5 worm cellular contexts compared by ENCODE assay signal in the genomic region with DNA sequence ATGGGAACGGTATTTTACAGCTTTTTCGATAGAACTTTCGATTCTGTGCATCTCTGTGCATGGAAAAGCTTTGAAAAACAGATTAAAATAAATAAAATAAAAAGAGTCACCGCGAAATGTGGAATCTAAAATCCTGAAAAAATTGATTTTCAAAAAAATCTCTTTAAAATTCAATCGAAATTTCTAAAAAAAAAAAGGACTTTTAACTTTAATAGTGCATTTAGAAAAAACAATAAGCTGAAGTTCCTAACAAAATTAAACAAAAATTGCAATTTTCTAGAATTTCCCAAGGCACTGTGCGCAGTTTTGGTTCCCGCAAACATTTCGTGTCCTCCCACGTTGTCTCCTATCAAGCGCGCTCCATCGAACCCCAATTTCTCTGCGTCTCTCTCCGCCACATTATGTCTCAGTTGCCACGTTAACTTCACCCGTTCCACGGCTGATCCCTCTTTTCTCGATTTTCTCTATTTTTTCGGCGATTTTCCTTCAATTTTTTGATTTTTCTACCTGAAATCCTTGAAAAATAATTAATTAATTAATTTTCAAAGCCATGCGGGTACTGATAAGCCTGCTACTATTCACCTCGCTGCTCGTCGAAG.
TF ChIP-seq lines count a peak whose summit lies in the region.

Y41D4A.6 (minus strand) TSS at position 51 of the 599 bp plus-strand sequence.
Y41D4A.4 (plus strand) TSS at position 549 of the 599 bp plus-strand sequence.

TF ChIP-seq in whole organism, L1 larva, 84 proteins besides CTCF, POLR2A, EP300 and RAD21 (continues in another document):
- peak; percentile 85 to 92 for TF ChIP-seq efl-1 (optimal IDR thresholded peaks at IDR 0.05; lab: Kevin White, UChicago)
- peak; percentile 75 to 97 for TF ChIP-seq efl-1 (GFP tag; optimal IDR thresholded peaks at IDR 0.05 in 1 of 2; lab: Kevin White, UChicago)
- TF ChIP-seq elt-3 (tag; optimal IDR thresholded peaks at IDR 0.05; lab: Kevin White, UChicago) = peak in 2 of 6 experiments; percentile 32 to 52
- peak; percentile 65 for TF ChIP-seq nhr-237 (tag; optimal IDR thresholded peaks at IDR 0.05; lab: Kevin White, UChicago)
- peak; percentile 26; the same call in 1 of the 2 replicates for TF ChIP-seq grh-1 (GFP tag; IDR thresholded peaks at IDR 0.05; lab: Robert Waterston, UW)
- TF ChIP-seq mep-1 (tag; optimal IDR thresholded peaks at IDR 0.05; lab: Kevin White, UChicago) = peak; percentile 64
- peak; percentile 71 for TF ChIP-seq lin-15B (tag; optimal IDR thresholded peaks at IDR 0.05; lab: Kevin White, UChicago)
- TF ChIP-seq C16A3.4 (tag; optimal IDR thresholded peaks at IDR 0.05; lab: Kevin White, UChicago) = peak; percentile 87
- TF ChIP-seq ztf-11 (tag; optimal IDR thresholded peaks at IDR 0.05; lab: Kevin White, UChicago) = peak in 1 of 2 experiments; percentile 89
- TF ChIP-seq egl-27 (tag; optimal IDR thresholded peaks at IDR 0.05; lab: Kevin White, UChicago) = no peak
- peak; percentile 84 for TF ChIP-seq unc-130 (tag; optimal IDR thresholded peaks at IDR 0.05; lab: Kevin White, UChicago)
- peak; percentile 94 for TF ChIP-seq nhr-71 (tag; optimal IDR thresholded peaks at IDR 0.05; lab: Kevin White, UChicago)
- TF ChIP-seq nhr-19 (GFP tag; conservative IDR thresholded peaks at IDR 0.05; lab: Robert Waterston, UW) = peak; percentile 70
- peak; percentile 73; the same call in 1 of the 2 replicates for TF ChIP-seq ceh-88 (GFP tag; IDR thresholded peaks at IDR 0.05; lab: Robert Waterston, UW)
- peak; percentile 94 for TF ChIP-seq snu-23 (GFP tag; optimal IDR thresholded peaks at IDR 0.05; lab: Kevin White, UChicago)

TF ChIP-seq in whole organism, L3 larva, 47 proteins besides CTCF, POLR2A, EP300 and RAD21 (continues in another document):
- TF ChIP-seq pqm-1 (tag; optimal IDR thresholded peaks at IDR 0.05; lab: Kevin White, UChicago) = peak; percentile 37
- no peak for TF ChIP-seq ztf-11 (tag; optimal IDR thresholded peaks at IDR 0.05; lab: Kevin White, UChicago)
- TF ChIP-seq R02D3.7 (tag; optimal IDR thresholded peaks at IDR 0.05; lab: Kevin White, UChicago) = peak; percentile 57
- peak; percentile 37 for TF ChIP-seq snpc-4 (tag; optimal IDR thresholded peaks at IDR 0.05; lab: Kevin White, UChicago)
- peak; percentile 90 for TF ChIP-seq lin-15B (tag; optimal IDR thresholded peaks at IDR 0.05; lab: Kevin White, UChicago)
- TF ChIP-seq lin-39 (tag; optimal IDR thresholded peaks at IDR 0.05; lab: Kevin White, UChicago) = peak; percentile 69
- peak; percentile 62 for TF ChIP-seq elt-2 (tag; optimal IDR thresholded peaks at IDR 0.05; lab: Kevin White, UChicago)
- TF ChIP-seq sea-2 (GFP tag; optimal IDR thresholded peaks at IDR 0.05; lab: Kevin White, UChicago) = no peak
- no peak for TF ChIP-seq skn-1 (tag; optimal IDR thresholded peaks at IDR 0.05; lab: Kevin White, UChicago)
- TF ChIP-seq jun-1 (tag; optimal IDR thresholded peaks at IDR 0.05; lab: Kevin White, UChicago) = peak; percentile 33
- TF ChIP-seq nhr-11 (tag; optimal IDR thresholded peaks at IDR 0.05; lab: Kevin White, UChicago) = no peak
- TF ChIP-seq egl-5 (tag; optimal IDR thresholded peaks at IDR 0.05; lab: Kevin White, UChicago) = peak; percentile 15
- peak; percentile 48 for TF ChIP-seq fkh-10 (GFP tag; optimal IDR thresholded peaks at IDR 0.05; lab: Kevin White, UChicago)
- peak; percentile 52 for TF ChIP-seq aly-2 (tag; optimal IDR thresholded peaks at IDR 0.05; lab: Kevin White, UChicago)
- TF ChIP-seq ceh-16 (tag; optimal IDR thresholded peaks at IDR 0.05; lab: Kevin White, UChicago) = no peak
- no peak for TF ChIP-seq elt-1 (tag; optimal IDR thresholded peaks at IDR 0.05; lab: Kevin White, UChicago)
- TF ChIP-seq nhr-25 (tag; optimal IDR thresholded peaks at IDR 0.05; lab: Kevin White, UChicago) = peak; percentile 56

TF ChIP-seq in whole organism, early embryonic, 17 proteins besides CTCF, POLR2A, EP300 and RAD21:
- TF ChIP-seq sea-1 (GFP tag; conservative IDR thresholded peaks at IDR 0.05; lab: Robert Waterston, UW) (no peak), hmg-4 (GFP tag; optimal IDR thresholded peaks at IDR 0.05; lab: Kevin White, UChicago) (peak; percentile 41), tbx-37 (GFP tag; conservative IDR thresholded peaks at IDR 0.05; lab: Robert Waterston, UW) (peak; percentile 65), flt-1 (GFP tag; IDR thresholded peaks at IDR 0.05; lab: Robert Waterston, UW) (no peak), aly-1 (tag; optimal IDR thresholded peaks at IDR 0.05; lab: Kevin White, UChicago) (no peak), F13C5.2 (tag; optimal IDR thresholded peaks at IDR 0.05; lab: Kevin White, UChicago) (peak; percentile 65), ceh-36 (tag; optimal IDR thresholded peaks at IDR 0.05; lab: Kevin White, UChicago) (no peak), hmbx-1 (tag; optimal IDR thresholded peaks at IDR 0.05; lab: Kevin White, UChicago) (peak; percentile 53), ceh-13 (GFP tag; optimal IDR thresholded peaks at IDR 0.05; lab: Kevin White, UChicago) (peak; percentile 30), pes-1 (GFP tag; IDR thresholded peaks at IDR 0.05; lab: Robert Waterston, UW) (peak; percentile 65), ama-1 (optimal IDR thresholded peaks at IDR 0.05; lab: Kevin White, UChicago) (no peak), tbx-11 (GFP tag; IDR thresholded peaks at IDR 0.05; lab: Robert Waterston, UW) (0 out of 2 replicates have a peak, but pooled peaks have one; percentile 20), B0310.2 (tag; optimal IDR thresholded peaks at IDR 0.05; lab: Kevin White, UChicago) (no peak), ets-7 (tag; optimal IDR thresholded peaks at IDR 0.05; lab: Kevin White, UChicago) (peak; percentile 86), scrt-1 (GFP tag; IDR thresholded peaks at IDR 0.05; lab: Robert Waterston, UW) (no peak), tra-4 (tag; optimal IDR thresholded peaks at IDR 0.05; lab: Kevin White, UChicago) (no peak), hnd-1 (tag; optimal IDR thresholded peaks at IDR 0.05; lab: Kevin White, UChicago) (peak; percentile 44)

TF ChIP-seq in whole organism, midembryonic, 9 proteins besides CTCF, POLR2A, EP300 and RAD21:
- TF ChIP-seq cog-1 (tag; optimal IDR thresholded peaks at IDR 0.05; lab: Kevin White, UChicago) = peak; percentile 96
- peak; percentile 87 for TF ChIP-seq flt-1 (GFP tag; IDR thresholded peaks at IDR 0.05; lab: Robert Waterston, UW)
- peak; percentile 83 for TF ChIP-seq klf-2 (GFP tag; conservative IDR thresholded peaks at IDR 0.05; lab: Robert Waterston, UW)
- peak; percentile 86 for TF ChIP-seq ztf-23 (GFP tag; IDR thresholded peaks at IDR 0.05; lab: Robert Waterston, UW)
- TF ChIP-seq ztf-29 (GFP tag; IDR thresholded peaks at IDR 0.05; lab: Robert Waterston, UW) = no peak
- no peak; the same call in 1 of the 2 replicates for TF ChIP-seq T22C8.4 (GFP tag; IDR thresholded peaks at IDR 0.05; lab: Robert Waterston, UW)
- TF ChIP-seq med-1 (GFP tag; optimal IDR thresholded peaks at IDR 0.05; lab: Kevin White, UChicago; ENCODE audit: insufficient read depth) = no peak
- TF ChIP-seq tab-1 (GFP tag; IDR thresholded peaks at IDR 0.05; lab: Robert Waterston, UW) = no peak

TF ChIP-seq in whole organism, young adult, 124 proteins besides CTCF, POLR2A, EP300 and RAD21 (continues in another document):
- TF ChIP-seq zim-3 (tag; optimal IDR thresholded peaks at IDR 0.05; lab: Kevin White, UChicago) = peak; percentile 32
- peak; percentile 91 for TF ChIP-seq ztf-28 (GFP tag; IDR thresholded peaks at IDR 0.05; lab: Robert Waterston, UW)
- peak; percentile 76 for TF ChIP-seq rcor-1 (GFP tag; IDR thresholded peaks at IDR 0.05; lab: Robert Waterston, UW)
- TF ChIP-seq D2030.7 (GFP tag; IDR thresholded peaks at IDR 0.05; lab: Robert Waterston, UW) = peak; percentile 89
- TF ChIP-seq efl-1 (GFP tag; optimal IDR thresholded peaks at IDR 0.05; lab: Kevin White, UChicago) = peak; percentile 5
- peak; percentile 65 for TF ChIP-seq nhr-80 (tag; optimal IDR thresholded peaks at IDR 0.05; lab: Kevin White, UChicago)
- peak; percentile 64 for TF ChIP-seq F23B12.7 (tag; optimal IDR thresholded peaks at IDR 0.05; lab: Kevin White, UChicago; ENCODE audit: insufficient read depth)
- peak; percentile 43; the same call in 1 of the 2 replicates for TF ChIP-seq bed-2 (GFP tag; IDR thresholded peaks at IDR 0.05; lab: Robert Waterston, UW)
- TF ChIP-seq somi-1 (GFP tag; optimal IDR thresholded peaks at IDR 0.05; lab: Kevin White, UChicago) = peak; percentile 31
- no peak for TF ChIP-seq fkh-3 (tag; optimal IDR thresholded peaks at IDR 0.05; lab: Kevin White, UChicago)
- TF ChIP-seq snpc-3.4 (tag; optimal IDR thresholded peaks at IDR 0.05; lab: Kevin White, UChicago) = peak; percentile 67
- TF ChIP-seq nfyb-1 (GFP tag; IDR thresholded peaks at IDR 0.05; lab: Robert Waterston, UW) = 0 out of 2 replicates have a peak, but pooled peaks have one; percentile 51
- TF ChIP-seq Y79H2A.3 (GFP tag; conservative IDR thresholded peaks at IDR 0.05; lab: Robert Waterston, UW) = 0 out of 2 replicates have a peak, but pooled peaks have one; percentile 41
- TF ChIP-seq him-1 (tag; optimal IDR thresholded peaks at IDR 0.05; lab: Kevin White, UChicago) = no peak
- no peak for TF ChIP-seq ets-4 (GFP tag; optimal IDR thresholded peaks at IDR 0.05; lab: Kevin White, UChicago)
- TF ChIP-seq hlh-12 (tag; optimal IDR thresholded peaks at IDR 0.05; lab: Kevin White, UChicago) = no peak
- no peak for TF ChIP-seq xnd-1 (tag; optimal IDR thresholded peaks at IDR 0.05; lab: Kevin White, UChicago)
- TF ChIP-seq ztf-25 (GFP tag; IDR thresholded peaks at IDR 0.05; lab: Robert Waterston, UW) = peak; percentile 38; the same call in 1 of the 2 replicates
- TF ChIP-seq mcd-1 (GFP tag; IDR thresholded peaks at IDR 0.05; lab: Robert Waterston, UW) = peak; percentile 96
- TF ChIP-seq F49E8.2 (tag; optimal IDR thresholded peaks at IDR 0.05; lab: Kevin White, UChicago; ENCODE audit: insufficient read depth) = peak; percentile 87
- TF ChIP-seq madf-3 (GFP tag; IDR thresholded peaks at IDR 0.05; lab: Robert Waterston, UW) = peak; percentile 72; the same call in 1 of the 2 replicates
- no peak for TF ChIP-seq nfya-2 (GFP tag; IDR thresholded peaks at IDR 0.05; lab: Robert Waterston, UW)
- peak; percentile 91 for TF ChIP-seq attf-5 (GFP tag; optimal IDR thresholded peaks at IDR 0.05; lab: Kevin White, UChicago)
- peak; percentile 76 for TF ChIP-seq egrh-3 (GFP tag; IDR thresholded peaks at IDR 0.05; lab: Robert Waterston, UW)
- TF ChIP-seq F55B11.4 (tag; optimal IDR thresholded peaks at IDR 0.05; lab: Kevin White, UChicago; ENCODE audit: borderline replicate concordance, insufficient read depth) = no peak
- TF ChIP-seq snpc-4 (GFP tag; optimal IDR thresholded peaks at IDR 0.05; lab: Kevin White, UChicago) = no peak
- peak; percentile 22 to 66 (median 58) for TF ChIP-seq snpc-4 (tag; optimal IDR thresholded peaks at IDR 0.05; lab: Kevin White, UChicago)
- no peak for TF ChIP-seq cebp-2 (GFP tag; IDR thresholded peaks at IDR 0.05; lab: Robert Waterston, UW)
- TF ChIP-seq F52B5.7 (tag; optimal IDR thresholded peaks at IDR 0.05; lab: Kevin White, UChicago) = no peak
- TF ChIP-seq pbrm-1 (GFP tag; IDR thresholded peaks at IDR 0.05; lab: Robert Waterston, UW) = peak; percentile 77
- no peak for TF ChIP-seq egl-44 (GFP tag; IDR thresholded peaks at IDR 0.05; lab: Robert Waterston, UW)

Comparison
In these comparisons a context has a peak if more than half of its experiments do, and no peak if none do; other contexts are left out.
1. Of the 8 proteins assayed by ChIP-seq in both whole organism, young adult and whole organism, L1 larva: peak only in whole organism, young adult: none; only in whole organism, L1 larva: dpl-1; in both: efl-1, nhr-90, snpc-4 and unc-130; in neither: 2; mixed calls (peak in some experiments, not most) for 1.